Worm (Caenorhabditis elegans): ENCODE measurements around the gene Y32F6B.1.

The Y32F6B.1 gene

DNA sequence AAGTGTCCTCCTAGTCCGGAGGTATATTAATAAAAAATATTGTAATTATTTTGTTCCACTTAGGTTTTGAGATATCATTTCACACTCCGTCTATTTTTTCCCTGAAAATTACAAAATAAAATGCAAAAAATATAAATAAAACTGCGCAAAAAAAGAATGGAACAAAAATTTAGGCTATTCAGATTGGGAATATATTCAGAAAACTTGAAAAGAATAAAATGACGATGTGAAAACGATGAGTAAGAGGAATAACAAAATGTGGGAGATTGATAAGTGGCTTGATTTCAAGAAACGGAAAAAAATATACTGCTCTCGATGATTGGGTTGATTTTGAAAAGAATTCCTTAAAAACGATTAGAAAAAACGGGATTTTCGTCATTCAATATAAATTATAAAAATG, 29.7 kb upstream of the Y32F6B.1 start, which contains the start of gene dmsr-8:
dmsr-8 (minus strand) TSS at position 101 of the 400 bp plus-strand sequence.
- no peak for TF ChIP-seq lsl-1 (GFP tag; optimal IDR thresholded peaks at IDR 0.05)
- no peak for TF ChIP-seq madf-3 (GFP tag; IDR thresholded peaks at IDR 0.05)
- TF ChIP-seq tbp1 (GFP tag; optimal IDR thresholded peaks at IDR 0.05) = no peak
- TF ChIP-seq B0336.3 (GFP tag; IDR thresholded peaks at IDR 0.05) = no peak
- no peak for TF ChIP-seq cebp-1 (GFP tag; IDR thresholded peaks at IDR 0.05)
- TF ChIP-seq cebp-1 (tag; optimal IDR thresholded peaks at IDR 0.05) = no peak
- no peak for TF ChIP-seq K11D2.4 (GFP tag; IDR thresholded peaks at IDR 0.05)
- no peak for TF ChIP-seq F49E8.2 (tag; optimal IDR thresholded peaks at IDR 0.05; ENCODE audit: insufficient read depth)
- no peak for TF ChIP-seq F39B2.1 (GFP tag; IDR thresholded peaks at IDR 0.05)
- no peak for TF ChIP-seq egl-18 (GFP tag; IDR thresholded peaks at IDR 0.05)

DNA sequence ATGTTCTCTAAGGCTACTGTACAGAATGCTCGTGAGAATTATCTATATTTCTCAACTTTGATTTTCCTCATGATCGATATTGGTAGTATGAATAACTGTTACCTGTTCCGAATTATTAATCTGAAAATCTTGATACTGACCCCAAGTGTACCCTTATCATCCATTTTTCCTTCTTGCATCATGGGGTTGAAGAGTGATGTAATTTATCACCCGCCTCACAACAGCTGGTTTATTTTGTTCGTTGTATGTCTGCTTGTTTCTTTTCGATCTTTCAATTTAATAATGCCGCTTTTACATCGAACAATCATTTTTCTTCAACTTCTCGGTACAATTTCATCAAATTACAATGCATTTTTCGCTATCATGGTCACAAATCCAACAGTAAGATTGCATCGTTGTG, 24.3 kb upstream of the Y32F6B.1 start, which contains the start of gene C35A5.6:
C35A5.6 (plus strand) TSS at position 283 of the 400 bp plus-strand sequence.
- TF ChIP-seq hrde-1 (tag; optimal IDR thresholded peaks at IDR 0.05; ENCODE audit: borderline replicate concordance) (no peak), B0336.3 (GFP tag; IDR thresholded peaks at IDR 0.05) (no peak), lin-35 (GFP tag; optimal IDR thresholded peaks at IDR 0.05) (no peak), madf-3 (GFP tag; IDR thresholded peaks at IDR 0.05) (no peak), die-1 (tag; optimal IDR thresholded peaks at IDR 0.05) (no peak), sdz-38 (tag; optimal IDR thresholded peaks at IDR 0.05) (no peak), atf-7 (tag; optimal IDR thresholded peaks at IDR 0.05) (no peak), ceh-100 (GFP tag; IDR thresholded peaks at IDR 0.05) (no peak), tbp1 (GFP tag; optimal IDR thresholded peaks at IDR 0.05) (no peak)

DNA sequence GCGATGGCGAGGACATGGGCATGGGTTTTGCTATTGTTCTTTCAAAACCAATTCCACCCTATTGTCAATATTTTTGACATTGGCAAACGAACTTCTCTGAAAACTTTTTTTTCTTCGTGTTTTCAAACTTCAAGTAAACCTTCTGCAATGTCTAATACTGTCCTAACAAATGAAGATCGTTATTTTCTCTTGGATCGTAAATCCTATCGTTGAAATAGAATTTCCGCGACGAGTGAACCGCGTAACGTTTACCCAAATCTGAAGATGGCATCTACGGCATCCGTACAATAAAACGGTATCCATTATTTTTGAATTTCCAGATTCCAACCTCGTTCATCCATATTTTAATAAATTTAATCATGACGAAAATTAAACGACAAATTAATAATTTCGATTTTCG, 21.0 kb upstream of the Y32F6B.1 start, which contains the start of gene C35A5.5:
C35A5.5 (plus strand) TSS at position 301 of the 400 bp plus-strand sequence.
- TF ChIP-seq ceh-58 (GFP tag; IDR thresholded peaks at IDR 0.05) (no peak), aptf-3 (GFP tag; IDR thresholded peaks at IDR 0.05) (no peak), fkh-3 (tag; optimal IDR thresholded peaks at IDR 0.05) (no peak)

DNA sequence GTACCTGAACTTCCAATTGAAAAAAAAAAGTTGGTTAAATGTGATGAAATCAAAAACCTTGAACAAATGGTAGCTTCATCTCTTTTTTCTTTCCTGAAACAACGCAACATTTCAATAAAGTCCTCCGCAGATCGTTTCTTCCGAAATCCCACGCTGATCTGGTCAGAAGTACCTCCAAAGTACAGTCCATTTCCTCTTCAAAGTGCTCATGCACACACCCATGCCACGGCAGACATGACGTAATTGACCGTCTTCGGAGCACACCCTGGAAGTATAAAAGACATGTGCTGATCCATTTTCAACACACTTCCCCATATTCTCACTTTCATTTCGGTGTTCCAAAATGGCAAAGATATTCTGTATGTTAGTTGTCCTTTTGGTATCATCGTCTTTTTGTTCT, 19.4 kb upstream of the Y32F6B.1 start, which contains the start of gene C35A5.10:
C35A5.10 (plus strand) TSS at position 301 of the 400 bp plus-strand sequence.
- TF ChIP-seq nhr-120 (GFP tag; IDR thresholded peaks at IDR 0.05) (no peak), lin-26 (GFP tag; IDR thresholded peaks at IDR 0.05) (no peak), hlh-26 (GFP tag; conservative IDR thresholded peaks at IDR 0.05) (no peak)

DNA sequence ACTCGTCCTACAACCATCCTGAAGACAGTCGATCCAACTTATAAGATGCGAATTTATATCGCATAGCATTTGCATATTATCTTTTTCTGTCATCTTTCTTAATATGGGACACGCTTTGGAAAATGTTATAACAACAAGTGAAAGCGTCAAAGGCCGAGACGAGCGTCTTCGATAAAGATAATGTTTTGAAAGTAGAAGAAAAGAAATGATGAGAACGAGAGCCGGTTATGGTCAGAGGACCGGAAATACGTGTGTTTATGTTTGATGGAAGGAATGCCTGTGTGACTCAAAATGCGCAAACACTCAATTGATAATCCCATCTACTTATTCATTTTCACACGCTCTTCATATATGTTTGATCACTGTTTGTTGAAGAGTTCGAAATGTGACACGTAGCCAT, 18.5 kb upstream of the Y32F6B.1 start, which contains the start of gene C35A5.11:
C35A5.11 (minus strand) TSS at position 101 of the 400 bp plus-strand sequence.
- TF ChIP-seq rpc-1 (optimal IDR thresholded peaks at IDR 0.05) (no peak), rpc-1 (tag; optimal IDR thresholded peaks at IDR 0.05) (no peak), xnd-1 (tag; optimal IDR thresholded peaks at IDR 0.05) (no peak)

DNA sequence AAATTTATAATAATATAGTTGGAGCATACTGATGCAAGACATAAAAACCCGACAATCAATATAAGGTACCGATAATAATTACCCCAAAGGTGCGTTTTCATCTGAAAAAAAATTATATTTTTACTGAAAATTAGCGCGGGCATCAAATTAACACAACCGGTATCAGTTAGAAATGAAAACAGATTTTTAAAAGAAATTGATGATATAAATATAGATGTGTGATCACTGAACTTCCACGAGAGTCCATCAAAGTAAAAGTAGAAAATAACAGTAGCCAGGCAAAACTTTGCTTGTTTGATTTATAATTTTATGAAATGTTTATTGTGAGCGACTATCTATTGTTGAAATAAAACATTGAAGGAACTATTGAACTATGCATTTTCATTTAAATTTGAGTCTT, 16.8 kb upstream of the Y32F6B.1 start, which contains the start of gene C35A5.3:
C35A5.3 (minus strand) TSS at position 101 of the 400 bp plus-strand sequence.
- TF ChIP-seq ceh-40 (GFP tag; IDR thresholded peaks at IDR 0.05) (no peak), hmg-20 (GFP tag; IDR thresholded peaks at IDR 0.05) (no peak), repo-1 (tag; optimal IDR thresholded peaks at IDR 0.05) (no peak), ztf-18 (tag; optimal IDR thresholded peaks at IDR 0.05) (no peak), unc-130 (GFP tag; optimal IDR thresholded peaks at IDR 0.05) (no peak), F37B4.10 (GFP tag; IDR thresholded peaks at IDR 0.05) (no peak), ztf-28 (GFP tag; IDR thresholded peaks at IDR 0.05) (no peak)

Data from whole organism, young adult.